Fruit fly (Drosophila melanogaster) whole organism, pupa: ENCODE results near the gene CG3348.
A peak's percentile ranks its signal among the peaks of the same experiment; 100 is the strongest.

Experiments used
- CG10348 ChIP-seq: fragments of 200-800 bp; sonication (Bioruptor generic); IDR thresholded peaks from 2 replicates; pipeline ENCODE4 v1.3.6; 2022; ENCODE audit warnings: missing biosample characterization, missing genetic modification characterization
- CG12605 ChIP-seq: fragments of 200-800 bp; sonication (Bioruptor generic); IDR thresholded peaks from 2 replicates; pipeline ENCODE4 v1.3.6; 2022; ENCODE audit warnings: missing biosample characterization, missing genetic modification characterization
- CG13204 ChIP-seq: fragments of 200-800 bp; sonication (Bioruptor generic); optimal IDR thresholded peaks from 2 replicates; lab custom pipeline; 2018; ENCODE audit warnings: missing biosample characterization, mild to moderate bottlenecking, missing genetic modification characterization, moderate library complexity
- CG14655 ChIP-seq: fragments of 200-800 bp; sonication (Bioruptor generic); optimal IDR thresholded peaks from 3 replicates; lab custom pipeline; 2017; ENCODE audit warnings: mild to moderate bottlenecking, missing biosample characterization, missing genetic modification reagents, missing genetic modification characterization
- CG15710 ChIP-seq: fragments of 200-800 bp; sonication (Bioruptor generic); optimal IDR thresholded peaks from 2 replicates; lab custom pipeline; 2018; ENCODE audit warnings: missing biosample characterization, mild to moderate bottlenecking, missing genetic modification characterization, moderate library complexity
- CG17806 ChIP-seq: fragments of 200-800 bp; sonication (Bioruptor generic); optimal IDR thresholded peaks from 2 replicates; lab custom pipeline; 2018; ENCODE audit warnings: missing biosample characterization, mild to moderate bottlenecking, missing genetic modification characterization, moderate library complexity
- CG32121 ChIP-seq: fragments of 200-800 bp; sonication (Bioruptor generic); IDR thresholded peaks from 2 replicates; pipeline ENCODE4 v1.3.6; 2022; ENCODE audit warnings: missing biosample characterization, missing genetic modification characterization
- CG34367 ChIP-seq: fragments of 200-800 bp; sonication (Bioruptor generic); optimal IDR thresholded peaks from 2 replicates; lab custom pipeline; 2018; ENCODE audit warnings: missing biosample characterization, mild to moderate bottlenecking, missing genetic modification characterization
- CG4496 ChIP-seq: fragments of 200-800 bp; sonication (Bioruptor generic); IDR thresholded peaks from 3 replicates; pipeline ENCODE4 v1.3.6; 2022; ENCODE audit warnings: missing biosample characterization, missing genetic modification characterization
- CG8159 ChIP-seq: fragments of 200-800 bp; sonication (Bioruptor generic); optimal IDR thresholded peaks from 3 replicates; lab custom pipeline; 2018; ENCODE audit warnings: missing biosample characterization, mild to moderate bottlenecking, missing genetic modification characterization, moderate library complexity
- CG8301 ChIP-seq: fragments of 200-800 bp; sonication (Bioruptor generic); optimal IDR thresholded peaks from 2 replicates; lab custom pipeline; 2018; ENCODE audit warnings: missing biosample characterization, mild to moderate bottlenecking, missing genetic modification characterization
- CG9948 ChIP-seq: fragments of 200-800 bp; sonication (Bioruptor generic); optimal IDR thresholded peaks from 2 replicates; lab custom pipeline; 2018; ENCODE audit warnings: missing biosample characterization, mild to moderate bottlenecking, missing genetic modification characterization, moderate library complexity
- D1 ChIP-seq: fragments of 200-800 bp; sonication (Bioruptor generic); optimal IDR thresholded peaks from 2 replicates; lab custom pipeline; 2018; ENCODE audit warnings: missing biosample characterization, mild to moderate bottlenecking, missing genetic modification characterization, moderate library complexity
- EcR ChIP-seq: fragments of 200-800 bp; sonication (Bioruptor generic); optimal IDR thresholded peaks from 3 replicates; lab custom pipeline; 2019; ENCODE audit warnings: missing biosample characterization, missing genetic modification characterization, mild to moderate bottlenecking, moderate library complexity, missing genetic modification reagents
- Ets98B ChIP-seq: fragments of 200-800 bp; sonication (Bioruptor generic); IDR thresholded peaks from 2 replicates; pipeline ENCODE4 v1.3.6; 2022; ENCODE audit warnings: missing biosample characterization, missing genetic modification characterization
- Pif1A ChIP-seq: fragments of 200-800 bp; sonication (Bioruptor generic); optimal IDR thresholded peaks from 3 replicates; lab custom pipeline; 2016; ENCODE audit warnings: missing biosample characterization, missing genetic modification characterization
- Pif1B ChIP-seq: fragments of 200-800 bp; sonication (Bioruptor generic); optimal IDR thresholded peaks from 3 replicates; lab custom pipeline; 2016; ENCODE audit warnings: missing biosample characterization, missing genetic modification characterization
- Snoo ChIP-seq: fragments of 200-800 bp; sonication (Bioruptor generic); optimal IDR thresholded peaks from 3 replicates; lab custom pipeline; 2017; ENCODE audit warnings: missing biosample characterization, mild to moderate bottlenecking, missing genetic modification characterization, inconsistent platforms
- fd96Ca ChIP-seq: fragments of 200-800 bp; sonication (Bioruptor generic); IDR thresholded peaks from 3 replicates; pipeline ENCODE4 v1.3.6; 2022; ENCODE audit warnings: missing biosample characterization, missing genetic modification characterization
- gl ChIP-seq: fragments of 200-800 bp; sonication (Bioruptor generic); optimal IDR thresholded peaks from 2 replicates; lab custom pipeline; 2018; ENCODE audit warnings: missing biosample characterization, mild to moderate bottlenecking, missing genetic modification characterization
- rn ChIP-seq: fragments of 200-800 bp; sonication (Bioruptor generic); IDR thresholded peaks from 2 replicates; pipeline ENCODE4 v1.3.6; 2022; ENCODE audit warnings: missing biosample characterization, missing genetic modification characterization

Gene CG3348

DNA sequence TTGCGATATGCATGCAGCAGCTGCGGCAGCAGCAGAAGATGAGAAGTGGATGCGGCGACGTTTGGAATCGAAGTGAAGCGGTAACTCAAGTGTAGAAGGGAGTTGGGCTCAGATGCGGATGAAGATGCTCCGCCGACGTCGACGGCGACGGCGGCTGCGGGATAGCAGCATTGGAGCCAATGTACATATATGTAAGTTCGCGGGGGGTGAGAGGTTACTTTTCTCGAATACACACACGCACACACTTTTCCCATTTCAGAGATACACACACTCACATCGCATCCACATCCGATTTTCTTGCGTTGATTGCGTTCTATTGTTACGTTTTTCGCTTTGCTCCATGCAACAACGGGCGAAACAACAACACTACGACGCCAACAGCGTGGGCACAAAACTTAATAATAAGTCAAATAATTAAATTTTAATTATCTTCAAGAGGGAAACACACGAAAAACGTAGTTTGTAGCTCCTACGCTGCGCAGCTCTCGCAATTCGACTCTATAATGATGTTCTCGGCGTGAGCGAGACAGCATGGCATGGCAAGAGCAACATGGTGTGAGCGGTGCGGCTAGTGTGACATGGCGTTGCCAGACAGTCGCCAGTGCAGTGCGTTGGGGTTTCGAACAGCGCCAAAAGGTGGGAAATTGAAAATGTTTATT, 47.1 kb downstream of the CG3348 start, which contains the start of gene CG18766:
TSS of gene CG18766 (minus strand) at position 508 of the 659 bp plus-strand sequence.
- TF ChIP-seq CG15710 (tag; lab: Kevin White, UChicago) (no peak), Pif1A (GFP tag; lab: Kevin White, UChicago) (no peak), fd96Ca (GFP tag; lab: Robert Waterston, UW) (0 out of 3 replicates have a peak, but pooled peaks have one; percentile 17), CG17806 (tag; lab: Kevin White, UChicago) (no peak), rn (no peak), CG8301 (tag; lab: Kevin White, UChicago) (no peak), CG34367 (tag; lab: Kevin White, UChicago) (no peak), CG13204 (GFP tag; lab: Kevin White, UChicago) (peak; percentile 82), D1 (tag; lab: Kevin White, UChicago) (no peak), CG14655 (no peak), CG32121 (no peak), gl (tag; lab: Kevin White, UChicago) (peak; percentile 26), EcR (GFP tag; lab: Kevin White, UChicago) (peak; percentile 54), CG9948 (no peak), Pif1B (peak; percentile 41), CG8159 (tag; lab: Kevin White, UChicago) (no peak), CG12605 (GFP tag; lab: Robert Waterston, UW) (no peak), CG10348 (no peak), CG4496 (GFP tag; lab: Robert Waterston, UW) (no peak), Ets98B (GFP tag; lab: Robert Waterston, UW) (peak; percentile 24; the same call in 1 of the 2 replicates), Snoo (peak; percentile 26)

DNA sequence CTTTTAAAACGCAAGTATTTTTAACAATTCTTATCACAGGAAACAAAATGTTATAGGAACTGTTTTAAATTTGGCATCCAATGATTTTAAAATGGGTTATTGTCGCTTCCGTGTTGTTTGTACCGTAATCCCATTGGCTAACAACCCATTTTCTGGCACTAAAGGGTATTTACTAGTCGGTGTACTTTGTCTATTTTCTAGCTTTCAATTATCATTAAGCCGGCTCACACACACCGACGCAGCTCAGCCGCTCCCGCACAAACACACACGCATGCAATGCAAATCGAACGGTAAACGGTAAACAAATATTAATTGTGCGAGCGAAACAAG, 47.6 kb downstream of the CG3348 start:
- TF ChIP-seq CG15710 (tag; lab: Kevin White, UChicago) (no peak), Pif1A (GFP tag; lab: Kevin White, UChicago) (no peak), CG13204 (GFP tag; lab: Kevin White, UChicago) (no peak), CG10348 (no peak), CG32121 (no peak), CG4496 (GFP tag; lab: Robert Waterston, UW) (no peak), EcR (GFP tag; lab: Kevin White, UChicago) (no peak), CG14655 (no peak), Ets98B (GFP tag; lab: Robert Waterston, UW) (no peak), CG8301 (tag; lab: Kevin White, UChicago) (no peak)
